Worm (Caenorhabditis elegans) whole organism, L3 larva: Measurements from ENCODE around the gene idhg-1.
A peak's percentile ranks its signal among the peaks of the same experiment; 100 is the strongest.

Experiments
- R02D3.7 ChIP-seq: fragments of 150-350 bp; optimal IDR thresholded peaks from 2 replicates; lab custom pipeline; 2014; ENCODE audit warnings: missing biosample characterization, missing genetic modification characterization
- ZK546.5 ChIP-seq: sonication (generic microtip); optimal IDR thresholded peaks from 2 replicates; lab custom pipeline; 2017; ENCODE audit warnings: missing biosample characterization, missing genetic modification characterization
- aly-2 ChIP-seq: fragments of 150-350 bp; optimal IDR thresholded peaks from 2 replicates; lab custom pipeline; 2014; ENCODE audit warnings: missing biosample characterization, missing genetic modification characterization
- ceh-28 ChIP-seq: fragments of 150-350 bp; optimal IDR thresholded peaks from 2 replicates; lab custom pipeline; 2014; ENCODE audit warnings: missing biosample characterization, missing genetic modification reagents, missing genetic modification characterization
- ceh-9 ChIP-seq: sonication (generic microtip); optimal IDR thresholded peaks from 2 replicates; lab custom pipeline; 2018; ENCODE audit warnings: missing biosample characterization, missing genetic modification characterization
- egl-27 ChIP-seq: sonication (generic microtip); optimal IDR thresholded peaks from 4 replicates; lab custom pipeline; 2017; ENCODE audit warnings: missing biosample characterization, missing genetic modification reagents, missing genetic modification characterization
- egl-5 ChIP-seq: fragments of 150-350 bp; optimal IDR thresholded peaks from 2 replicates; lab custom pipeline; 2017; ENCODE audit warnings: missing biosample characterization, missing genetic modification reagents, missing genetic modification characterization, inconsistent platforms
- elt-1 ChIP-seq: fragments of 150-350 bp; optimal IDR thresholded peaks from 2 replicates; lab custom pipeline; 2014; ENCODE audit warnings: missing biosample characterization, missing genetic modification characterization
- elt-2 ChIP-seq: sonication (generic microtip); optimal IDR thresholded peaks from 2 replicates; lab custom pipeline; 2016; ENCODE audit warnings: missing genetic modification reagents, mild to moderate bottlenecking, missing genetic modification characterization, missing compliant biosample characterization
- elt-3 ChIP-seq, 3 experiments: fragments of 150-350 bp in 1 of 3; sonication (generic microtip) in 2 of 3; optimal IDR thresholded peaks; 2 replicates in 2 of 3; 4 replicates in 1 of 3; lab custom pipeline; 2014 to 2017; ENCODE audit warnings: missing biosample characterization in 3 of 3, missing genetic modification characterization in 3 of 3
- eor-1 ChIP-seq, 2 experiments: fragments of 150-350 bp; optimal IDR thresholded peaks; 2 replicates each; lab custom pipeline; 2014 to 2018; ENCODE audit warnings: missing biosample characterization in 2 of 2, missing genetic modification characterization in 2 of 2
- fkh-10 ChIP-seq: sonication (generic microtip); optimal IDR thresholded peaks from 2 replicates; lab custom pipeline; 2017; ENCODE audit warnings: missing biosample characterization, missing genetic modification reagents, missing genetic modification characterization
- fkh-2 ChIP-seq: fragments of 150-350 bp; optimal IDR thresholded peaks from 2 replicates; lab custom pipeline; 2014; ENCODE audit warnings: missing biosample characterization, missing genetic modification reagents, missing genetic modification characterization
- hmg-11 ChIP-seq: sonication (generic microtip); optimal IDR thresholded peaks from 2 replicates; lab custom pipeline; 2016; ENCODE audit warnings: missing genetic modification characterization, missing compliant biosample characterization
- lsy-12 ChIP-seq: sonication (generic microtip); optimal IDR thresholded peaks from 2 replicates; lab custom pipeline; 2016; ENCODE audit warnings: mild to moderate bottlenecking, missing genetic modification characterization, missing compliant biosample characterization
- nfya-1 ChIP-seq: sonication (generic microtip); optimal IDR thresholded peaks from 2 replicates; lab custom pipeline; 2017; ENCODE audit warnings: missing genetic modification characterization, mild to moderate bottlenecking, missing compliant biosample characterization, antibody characterized with exemption, moderate library complexity; ENCODE audit not compliant: insufficient read depth
- nhr-12 ChIP-seq: fragments of 150-350 bp; optimal IDR thresholded peaks from 2 replicates; lab custom pipeline; 2014; ENCODE audit warnings: missing biosample characterization, missing genetic modification characterization
- nhr-25 ChIP-seq: sonication (generic microtip); optimal IDR thresholded peaks from 2 replicates; lab custom pipeline; 2017; ENCODE audit warnings: missing biosample characterization, missing genetic modification characterization
- nhr-28 ChIP-seq: fragments of 150-350 bp; optimal IDR thresholded peaks from 2 replicates; lab custom pipeline; 2014; ENCODE audit warnings: missing biosample characterization, missing genetic modification characterization
- nhr-43 ChIP-seq: sonication (generic microtip); optimal IDR thresholded peaks from 2 replicates; lab custom pipeline; 2016; ENCODE audit warnings: mild to moderate bottlenecking, missing genetic modification characterization, missing compliant biosample characterization; ENCODE audit not compliant: poor library complexity, severe bottlenecking
- nhr-67 ChIP-seq: fragments of 150-350 bp; optimal IDR thresholded peaks from 2 replicates; lab custom pipeline; 2014; ENCODE audit warnings: missing biosample characterization, missing genetic modification characterization
- nhr-77 ChIP-seq: fragments of 150-350 bp; optimal IDR thresholded peaks from 2 replicates; lab custom pipeline; 2014; ENCODE audit warnings: missing biosample characterization, missing genetic modification characterization
- pha-4 ChIP-seq: fragments of 150-350 bp; optimal IDR thresholded peaks from 2 replicates; lab custom pipeline; 2014; ENCODE audit warnings: missing biosample characterization, missing genetic modification reagents, missing genetic modification characterization
- pqm-1 ChIP-seq: fragments of 150-350 bp; optimal IDR thresholded peaks from 2 replicates; lab custom pipeline; 2017; ENCODE audit warnings: missing biosample characterization, missing genetic modification characterization, inconsistent platforms
- snpc-4 ChIP-seq: fragments of 150-350 bp; optimal IDR thresholded peaks from 2 replicates; lab custom pipeline; 2014; ENCODE audit warnings: missing biosample characterization, missing genetic modification characterization
- tbx-2 ChIP-seq: sonication (generic microtip); optimal IDR thresholded peaks from 2 replicates; lab custom pipeline; 2016; ENCODE audit warnings: mild to moderate bottlenecking, missing genetic modification characterization, missing compliant biosample characterization
- unc-39 ChIP-seq: sonication (generic microtip); optimal IDR thresholded peaks from 4 replicates; lab custom pipeline; 2017; ENCODE audit warnings: missing biosample characterization, missing genetic modification characterization
- unc-62 ChIP-seq: fragments of 150-350 bp; sonication (generic microtip); optimal IDR thresholded peaks from 4 replicates; lab custom pipeline; 2014; ENCODE audit warnings: missing biosample characterization, missing genetic modification reagents, missing genetic modification characterization

Gene idhg-1

ce11 chrIII:4525998-4526397 lies 42.6 kb upstream of the idhg-1 start:
- TF ChIP-seq nhr-77 (no peak), pha-4 (no peak), elt-1 (tag; lab: Kevin White, UChicago) (no peak)
- TF ChIP-seq, all 47 proteins: peak for 0

- TF ChIP-seq egl-27 (no peak), lsy-12 (tag; lab: Kevin White, UChicago) (no peak), pha-4 (no peak), nhr-28 (no peak), fkh-10 (GFP tag; lab: Kevin White, UChicago) (no peak), aly-2 (tag; lab: Kevin White, UChicago) (no peak)
These were observed 37.6 kb upstream of the idhg-1 start for ce11 chrIII:4530968-4531367.

ce11 chrIII:4540604-4541003 lies 28.0 kb upstream of the idhg-1 start, which contains the start of gene ugt-62:
Gene ugt-62, minus strand, starts transcription at chrIII:4540623.
- TF ChIP-seq pqm-1 (tag; lab: Kevin White, UChicago) = peak; percentile 75
- TF ChIP-seq nfya-1 (tag; lab: Kevin White, UChicago) = no peak
- peak; percentile 92 for TF ChIP-seq elt-2 (tag; lab: Kevin White, UChicago)
- no peak for TF ChIP-seq fkh-2 (tag; lab: Kevin White, UChicago)
- no peak for TF ChIP-seq nhr-67 (tag; lab: Kevin White, UChicago)

ce11 chrIII:4542362-4542931 lies 26.1 kb upstream of the idhg-1 start, which contains the start of the genes mrps-34 and cisd-3.1:
Gene mrps-34, minus strand, starts transcription at chrIII:4542452.
Gene cisd-3.1, plus strand, starts transcription at chrIII:4542881.
- TF ChIP-seq hmg-11 (tag; lab: Kevin White, UChicago) (no peak), pha-4 (peak; percentile 42), nhr-43 (no peak), nhr-67 (tag; lab: Kevin White, UChicago) (no peak), nfya-1 (tag; lab: Kevin White, UChicago) (peak; percentile 46), snpc-4 (tag; lab: Kevin White, UChicago) (peak; percentile 1), eor-1 (tag; optimal IDR thresholded peaks at IDR 0.05; lab: Kevin White, UChicago) (no peak), unc-39 (tag; lab: Kevin White, UChicago) (no peak), fkh-10 (GFP tag; lab: Kevin White, UChicago) (no peak)

ce11 chrIII:4544959-4545358 lies 23.6 kb upstream of the idhg-1 start, which contains the start of gene M88.3:
Gene M88.3, minus strand, starts transcription at chrIII:4545059.
- TF ChIP-seq nfya-1 (tag; lab: Kevin White, UChicago) (no peak), fkh-2 (tag; lab: Kevin White, UChicago) (no peak), nhr-25 (no peak), unc-62 (no peak), ceh-28 (no peak), tbx-2 (no peak), fkh-10 (GFP tag; lab: Kevin White, UChicago) (no peak), ZK546.5 (tag; lab: Kevin White, UChicago) (no peak), nhr-77 (no peak), nhr-12 (tag; lab: Kevin White, UChicago) (no peak), nhr-43 (no peak), elt-1 (tag; lab: Kevin White, UChicago) (no peak), elt-3 (tag; optimal IDR thresholded peaks at IDR 0.05; lab: Kevin White, UChicago) (no peak), egl-5 (tag; lab: Kevin White, UChicago) (no peak)

- TF ChIP-seq nhr-28 (no peak), unc-39 (tag; lab: Kevin White, UChicago) (no peak), unc-62 (no peak), ceh-9 (tag; lab: Kevin White, UChicago) (no peak), fkh-10 (GFP tag; lab: Kevin White, UChicago) (no peak), egl-27 (no peak), R02D3.7 (tag; lab: Kevin White, UChicago) (no peak), elt-2 (tag; lab: Kevin White, UChicago) (no peak), nhr-25 (no peak), tbx-2 (no peak), eor-1 (tag; optimal IDR thresholded peaks at IDR 0.05; lab: Kevin White, UChicago) (no peak)
These were observed 19.9 kb upstream of the idhg-1 start, which contains the start of gene M88.4 for ce11 chrIII:4548739-4549138. Gene M88.4, plus strand, starts transcription at chrIII:4549039.
